Fruit fly (Drosophila melanogaster) whole organism, embryonic: ENCODE results near the gene Takl2.

ENCODE experiments used
- BEAF-32 ChIP-seq: fragments of 200-800 bp; sonication (Bioruptor generic); optimal IDR thresholded peaks from 3 replicates; lab custom pipeline; 2017; ENCODE audit warnings: missing biosample characterization, missing genetic modification characterization, mild to moderate bottlenecking, moderate library complexity, missing genetic modification reagents
- CG10431 ChIP-seq: fragments of 200-800 bp; sonication (Bioruptor generic); optimal IDR thresholded peaks from 3 replicates; lab custom pipeline; 2018; ENCODE audit warnings: missing biosample characterization, mild to moderate bottlenecking, missing genetic modification characterization
- CG10959 ChIP-seq: fragments of 200-800 bp; sonication (Bioruptor generic); IDR thresholded peaks from 2 replicates; pipeline ENCODE4 v1.3.6; 2022; ENCODE audit warnings: missing biosample characterization, missing genetic modification characterization
- CG11456 ChIP-seq: fragments of 200-800 bp; sonication (Bioruptor generic); IDR thresholded peaks from 3 replicates; pipeline ENCODE4 v1.3.6; 2022; ENCODE audit warnings: missing biosample characterization, missing genetic modification characterization
- CG1233 ChIP-seq: fragments of 200-800 bp; sonication (Bioruptor generic); optimal IDR thresholded peaks from 4 replicates; lab custom pipeline; 2018; ENCODE audit warnings: missing biosample characterization, mild to moderate bottlenecking, missing genetic modification characterization
- CG12942 ChIP-seq: fragments of 200-800 bp; sonication (Bioruptor generic); optimal IDR thresholded peaks from 3 replicates; lab custom pipeline; 2016; ENCODE audit warnings: missing biosample characterization, missing genetic modification characterization
- CG13287 ChIP-seq: fragments of 200-800 bp; sonication (Bioruptor generic); IDR thresholded peaks from 2 replicates; pipeline ENCODE4 v1.3.6; 2022; ENCODE audit warnings: missing biosample characterization, missing genetic modification characterization; ENCODE audit not compliant: partially characterized antibody
- CG13894 ChIP-seq: fragments of 200-800 bp; sonication (Bioruptor generic); optimal IDR thresholded peaks from 3 replicates; lab custom pipeline; 2018; ENCODE audit warnings: missing biosample characterization, mild to moderate bottlenecking, missing genetic modification characterization, moderate library complexity
- CG14667 ChIP-seq: fragments of 200-800 bp; sonication (Bioruptor generic); IDR thresholded peaks from 2 replicates; pipeline ENCODE4 v1.3.6; 2022; ENCODE audit warnings: missing biosample characterization, missing genetic modification characterization
- CG15269 ChIP-seq: fragments of 200-800 bp; sonication (Bioruptor generic); optimal IDR thresholded peaks from 2 replicates; lab custom pipeline; 2018; ENCODE audit warnings: missing biosample characterization, mild to moderate bottlenecking, missing genetic modification characterization, moderate library complexity
- CG15479 ChIP-seq: fragments of 200-800 bp; sonication (Bioruptor generic); optimal IDR thresholded peaks from 3 replicates; lab custom pipeline; 2019; ENCODE audit warnings: missing biosample characterization, mild to moderate bottlenecking, missing genetic modification characterization, moderate library complexity
- CG15514 ChIP-seq: fragments of 200-800 bp; sonication (Bioruptor generic); optimal IDR thresholded peaks from 3 replicates; lab custom pipeline; 2017; ENCODE audit warnings: missing biosample characterization, missing genetic modification characterization, mild to moderate bottlenecking, moderate library complexity, missing genetic modification reagents
- CG1603 ChIP-seq: fragments of 200-800 bp; sonication (Bioruptor generic); optimal IDR thresholded peaks from 2 replicates; lab custom pipeline; 2019; ENCODE audit warnings: missing biosample characterization, mild to moderate bottlenecking, missing genetic modification characterization, moderate library complexity
- CG16815 ChIP-seq: fragments of 200-800 bp; sonication (Bioruptor generic); optimal IDR thresholded peaks from 3 replicates; lab custom pipeline; 2017; ENCODE audit warnings: missing biosample characterization, mild to moderate bottlenecking, missing genetic modification characterization
- CG17829 ChIP-seq: fragments of 200-800 bp; optimal IDR thresholded peaks from 2 replicates; lab custom pipeline; 2019; ENCODE audit warnings: missing biosample characterization, mild to moderate bottlenecking, missing genetic modification characterization, moderate library complexity
- CG18599 ChIP-seq: fragments of 200-800 bp; sonication (Bioruptor generic); optimal IDR thresholded peaks from 3 replicates; lab custom pipeline; 2017; ENCODE audit warnings: missing biosample characterization, missing genetic modification characterization, mild to moderate bottlenecking, moderate library complexity, missing genetic modification reagents
- CG18619 ChIP-seq: fragments of 200-800 bp; sonication (Bioruptor generic); optimal IDR thresholded peaks from 3 replicates; lab custom pipeline; 2017; ENCODE audit warnings: missing biosample characterization, mild to moderate bottlenecking, missing genetic modification characterization
- CG2129 ChIP-seq: fragments of 200-800 bp; sonication (Bioruptor generic); IDR thresholded peaks from 2 replicates; pipeline ENCODE4 v1.3.6; 2022; ENCODE audit warnings: missing biosample characterization, missing genetic modification characterization; ENCODE audit not compliant: partially characterized antibody
- CG2202 ChIP-seq: fragments of 200-800 bp; sonication (Bioruptor generic); optimal IDR thresholded peaks from 2 replicates; lab custom pipeline; 2018; ENCODE audit warnings: missing biosample characterization, mild to moderate bottlenecking, missing genetic modification characterization
- CG31441 ChIP-seq: fragments of 200-800 bp; sonication (Bioruptor generic); IDR thresholded peaks from 2 replicates; pipeline ENCODE4 v1.3.6; 2022; ENCODE audit warnings: missing biosample characterization, missing genetic modification characterization
- CG34376 ChIP-seq: fragments of 200-800 bp; sonication (Bioruptor generic); optimal IDR thresholded peaks from 2 replicates; lab custom pipeline; 2018; ENCODE audit warnings: missing biosample characterization, mild to moderate bottlenecking, missing genetic modification characterization
- CG4404 ChIP-seq: fragments of 200-800 bp; sonication (Bioruptor generic); IDR thresholded peaks from 2 replicates; pipeline ENCODE4 v1.3.6; 2022; ENCODE audit warnings: missing biosample characterization, missing genetic modification characterization
- CG4424 ChIP-seq: fragments of 200-800 bp; sonication (Bioruptor generic); optimal IDR thresholded peaks from 3 replicates; lab custom pipeline; 2016; ENCODE audit warnings: missing biosample characterization, missing genetic modification characterization
- CG9727 ChIP-seq: fragments of 200-800 bp; sonication (Bioruptor generic); optimal IDR thresholded peaks from 3 replicates; lab custom pipeline; 2017; ENCODE audit warnings: missing biosample characterization, mild to moderate bottlenecking, missing genetic modification characterization
- D19B ChIP-seq: fragments of 200-800 bp; sonication (Bioruptor generic); optimal IDR thresholded peaks from 2 replicates; lab custom pipeline; 2017; ENCODE audit warnings: missing biosample characterization, mild to moderate bottlenecking, missing genetic modification characterization
- HmgD ChIP-seq: fragments of 200-800 bp; sonication (Bioruptor generic); optimal IDR thresholded peaks from 3 replicates; lab custom pipeline; 2016; ENCODE audit warnings: missing biosample characterization, missing genetic modification characterization
- Hr51 ChIP-seq, 2 experiments: fragments of 200-800 bp; sonication (Bioruptor generic); optimal IDR thresholded peaks; 2 replicates in 1 of 2; 3 replicates in 1 of 2; lab custom pipeline; 2016 to 2018; ENCODE audit warnings: missing biosample characterization in 2 of 2, missing genetic modification characterization in 2 of 2, mild to moderate bottlenecking in 1 of 2, moderate library complexity in 1 of 2
- MBD-R2 ChIP-seq: fragments of 200-800 bp; sonication (Bioruptor generic); IDR thresholded peaks from 2 replicates; pipeline ENCODE4 v1.3.6; 2022; ENCODE audit warnings: missing biosample characterization, missing genetic modification characterization
- MESR4 ChIP-seq: fragments of 200-800 bp; sonication (Bioruptor generic); optimal IDR thresholded peaks from 2 replicates; lab custom pipeline; 2018; ENCODE audit warnings: missing biosample characterization, mild to moderate bottlenecking, missing genetic modification characterization, moderate library complexity
- Med ChIP-seq: fragments of 200-800 bp; sonication (Bioruptor generic); peaks from one replicate; lab custom pipeline; 2016; ENCODE audit warnings: missing biosample characterization, missing genetic modification characterization, mild to moderate bottlenecking, inconsistent platforms, moderate library complexity
- Nf-YA ChIP-seq: fragments of 200-800 bp; sonication (Bioruptor generic); IDR thresholded peaks from 2 replicates; pipeline ENCODE4 v1.3.6; 2022; ENCODE audit warnings: missing biosample characterization, missing genetic modification characterization
- Ravus ChIP-seq: fragments of 200-800 bp; sonication (Bioruptor generic); IDR thresholded peaks from 2 replicates; pipeline ENCODE4 v1.3.6; 2022; ENCODE audit warnings: missing biosample characterization, missing genetic modification characterization
- Ssrp ChIP-seq: fragments of 200-800 bp; sonication (Bioruptor generic); optimal IDR thresholded peaks from 2 replicates; lab custom pipeline; 2018; ENCODE audit warnings: missing biosample characterization, mild to moderate bottlenecking, missing genetic modification characterization, moderate library complexity
- TFAM ChIP-seq: fragments of 200-800 bp; sonication (Bioruptor generic); optimal IDR thresholded peaks from 2 replicates; lab custom pipeline; 2017; ENCODE audit warnings: missing biosample characterization, missing genetic modification characterization, inconsistent platforms
- ab ChIP-seq: fragments of 200-800 bp; sonication (Bioruptor generic); optimal IDR thresholded peaks from 2 replicates; lab custom pipeline; 2016; ENCODE audit warnings: missing biosample characterization, missing genetic modification characterization
- al ChIP-seq: fragments of 200-800 bp; sonication (Bioruptor generic); IDR thresholded peaks from 2 replicates; pipeline ENCODE4 v1.3.6; 2022; ENCODE audit warnings: missing biosample characterization, missing genetic modification characterization
- ap ChIP-seq: fragments of 200-800 bp; sonication (Bioruptor generic); IDR thresholded peaks from 2 replicates; pipeline ENCODE4 v1.3.6; 2022; ENCODE audit warnings: missing biosample characterization, missing genetic modification characterization
- dati ChIP-seq: fragments of 200-800 bp; sonication (Bioruptor generic); IDR thresholded peaks from 2 replicates; pipeline ENCODE4 v1.3.6; 2022; ENCODE audit warnings: missing biosample characterization, missing genetic modification characterization
- ems ChIP-seq: fragments of 200-800 bp; sonication (Bioruptor generic); optimal IDR thresholded peaks from 3 replicates; lab custom pipeline; 2016; ENCODE audit warnings: missing biosample characterization, missing genetic modification characterization
- hkb ChIP-seq, 2 experiments: fragments of 200-800 bp in 1 of 2; fragments of >200 bp in 1 of 2; sonication (Bioruptor generic) in 1 of 2; IDR thresholded peaks in 1 of 2; optimal IDR thresholded peaks in 1 of 2; 2 replicates each; pipeline versions ENCODE4 v1.3.6 to Lab custom; 2017 to 2022; ENCODE audit warnings: missing biosample characterization in 1 of 2, missing genetic modification characterization in 1 of 2
- lbe ChIP-seq: fragments of 200-800 bp; sonication (Bioruptor generic); optimal IDR thresholded peaks from 2 replicates; lab custom pipeline; 2016; ENCODE audit warnings: missing biosample characterization, mild to moderate bottlenecking, missing genetic modification characterization
- mirr ChIP-seq: fragments of 200-800 bp; sonication (Bioruptor generic); optimal IDR thresholded peaks from 3 replicates; lab custom pipeline; 2018; ENCODE audit warnings: missing biosample characterization, mild to moderate bottlenecking, missing genetic modification characterization
- mld ChIP-seq: fragments of 200-800 bp; sonication (Bioruptor generic); IDR thresholded peaks from 3 replicates; pipeline ENCODE4 v1.3.6; 2022; ENCODE audit warnings: missing biosample characterization, missing genetic modification characterization; ENCODE audit not compliant: partially characterized antibody
- repo ChIP-seq: fragments of 200-800 bp; sonication (Bioruptor generic); optimal IDR thresholded peaks from 2 replicates; lab custom pipeline; 2016; ENCODE audit warnings: missing biosample characterization, missing genetic modification characterization
- rib ChIP-seq: fragments of 200-800 bp; sonication (Bioruptor generic); IDR thresholded peaks from 2 replicates; pipeline ENCODE4 v1.3.6; 2022; ENCODE audit warnings: missing biosample characterization, missing genetic modification characterization
- salm ChIP-seq: fragments of 200-800 bp; sonication (Bioruptor generic); optimal IDR thresholded peaks from 2 replicates; lab custom pipeline; 2018; ENCODE audit warnings: missing biosample characterization, mild to moderate bottlenecking, missing genetic modification characterization
- sisA ChIP-seq: fragments of 200-800 bp; sonication (Bioruptor generic); IDR thresholded peaks from 2 replicates; pipeline ENCODE4 v1.3.6; 2022; ENCODE audit warnings: missing biosample characterization, missing genetic modification characterization
- slp2 ChIP-seq: fragments of 200-800 bp; sonication (Bioruptor generic); optimal IDR thresholded peaks from 2 replicates; lab custom pipeline; 2016; ENCODE audit warnings: missing biosample characterization, missing genetic modification characterization
- sug ChIP-seq: fragments of 200-800 bp; optimal IDR thresholded peaks from 2 replicates; lab custom pipeline; 2019; ENCODE audit warnings: missing biosample characterization, mild to moderate bottlenecking, missing genetic modification characterization, moderate library complexity
- tio ChIP-seq: fragments of 200-800 bp; sonication (Bioruptor generic); optimal IDR thresholded peaks from 2 replicates; lab custom pipeline; 2017; ENCODE audit warnings: missing biosample characterization, missing genetic modification characterization, inconsistent platforms
- z ChIP-seq: fragments of 200-800 bp; sonication (Bioruptor generic); IDR thresholded peaks from 3 replicates; pipeline ENCODE4 v1.3.6; 2022; ENCODE audit warnings: missing biosample characterization, missing genetic modification characterization

The Takl2 gene

DNA sequence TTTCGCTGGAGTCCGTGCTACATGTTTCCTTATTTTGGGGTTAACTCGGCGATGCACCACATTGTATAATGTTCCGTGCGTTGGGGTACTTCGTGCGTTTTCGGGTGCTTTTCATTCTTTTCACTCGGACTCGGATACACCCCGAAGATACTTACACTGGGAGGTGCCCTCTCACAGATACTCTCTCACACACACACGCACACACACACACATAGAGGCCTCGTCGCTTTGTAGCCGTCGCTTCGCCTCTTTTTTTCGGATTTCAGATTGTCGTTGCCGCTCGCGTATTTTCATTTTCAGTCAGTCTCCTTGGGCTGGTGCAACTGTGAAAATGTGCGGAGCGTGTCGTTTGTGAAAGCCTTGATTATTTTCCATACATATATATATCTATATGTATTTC is 47.8 kb upstream of the Takl2 start (continued):
- no peak for TF ChIP-seq hkb (optimal IDR thresholded peaks at IDR 0.05; lab: Kevin White, UChicago)
- TF ChIP-seq hkb (GFP tag; IDR thresholded peaks at IDR 0.05; lab: Robert Waterston, UW) = peak; percentile 47; the same call in 1 of the 2 replicates
- no peak for TF ChIP-seq CG15479 (GFP tag; lab: Kevin White, UChicago)
- TF ChIP-seq sug (tag; lab: Kevin White, UChicago) = peak; percentile 5
- no peak for TF ChIP-seq MBD-R2
- no peak for TF ChIP-seq CG13894 (tag; lab: Kevin White, UChicago)
- TF ChIP-seq CG9727 = no peak
- TF ChIP-seq ems (GFP tag; lab: Kevin White, UChicago) = no peak
- TF ChIP-seq Nf-YA = no peak
- TF ChIP-seq CG18599 (GFP tag; lab: Kevin White, UChicago) = no peak
- TF ChIP-seq D19B (GFP tag; lab: Kevin White, UChicago) = no peak
- no peak for TF ChIP-seq mirr (GFP tag; lab: Kevin White, UChicago)
- no peak for TF ChIP-seq CG2129 (GFP tag; lab: Robert Waterston, UW)
- TF ChIP-seq Ssrp (tag; lab: Kevin White, UChicago) = no peak
- no peak for TF ChIP-seq Ravus (GFP tag; lab: Robert Waterston, UW)
- TF ChIP-seq CG16815 = no peak
- no peak for TF ChIP-seq CG11456 (GFP tag; lab: Robert Waterston, UW)
- TF ChIP-seq CG18619 (GFP tag; lab: Kevin White, UChicago) = no peak
- no peak for TF ChIP-seq CG12942 (GFP tag; lab: Kevin White, UChicago)
- no peak for TF ChIP-seq Hr51 (GFP tag; optimal IDR thresholded peaks at IDR 0.05; lab: Kevin White, UChicago)
- TF ChIP-seq CG17829 (tag; lab: Kevin White, UChicago) = peak; percentile 7
- TF ChIP-seq ap (GFP tag; lab: Robert Waterston, UW) = no peak
- TF ChIP-seq salm = no peak
- no peak for TF ChIP-seq TFAM (GFP tag; lab: Kevin White, UChicago)
- TF ChIP-seq CG14667 (GFP tag; lab: Robert Waterston, UW) = no peak
- no peak for TF ChIP-seq CG1233 (GFP tag; lab: Kevin White, UChicago)
- no peak for TF ChIP-seq BEAF-32 (GFP tag; lab: Kevin White, UChicago)
- no peak for TF ChIP-seq CG2202
- no peak for TF ChIP-seq CG34376 (GFP tag; lab: Kevin White, UChicago)
- TF ChIP-seq CG4424 (GFP tag; lab: Kevin White, UChicago) = no peak
- no peak for TF ChIP-seq HmgD (GFP tag; lab: Kevin White, UChicago)
- TF ChIP-seq mld = no peak
- no peak for TF ChIP-seq CG10431 (GFP tag; lab: Kevin White, UChicago)
- no peak for TF ChIP-seq CG15269 (tag; lab: Kevin White, UChicago)
- TF ChIP-seq CG13287 (GFP tag; lab: Robert Waterston, UW) = peak; percentile 9; the same call in 1 of the 2 replicates
- TF ChIP-seq Med (GFP tag; lab: Kevin White, UChicago) = no peak
- no peak for TF ChIP-seq rib
- TF ChIP-seq z (GFP tag; lab: Robert Waterston, UW) = peak; percentile 46; the same call in 1 of the 3 replicates
- TF ChIP-seq CG10959 (GFP tag; lab: Robert Waterston, UW) = no peak
- TF ChIP-seq slp2 (GFP tag; lab: Kevin White, UChicago) = no peak
- TF ChIP-seq MESR4 (GFP tag; lab: Kevin White, UChicago) = no peak
- TF ChIP-seq ab (GFP tag; lab: Kevin White, UChicago) = no peak
- no peak for TF ChIP-seq CG1603 (tag; lab: Kevin White, UChicago)
- TF ChIP-seq al = no peak
- no peak for TF ChIP-seq tio
- no peak for TF ChIP-seq dati
- no peak for TF ChIP-seq CG4404 (GFP tag; lab: Robert Waterston, UW)
- TF ChIP-seq repo (GFP tag; lab: Kevin White, UChicago) = no peak
- TF ChIP-seq lbe = peak; percentile 62
- 0 out of 2 replicates have a peak, but pooled peaks have one; percentile 17 for TF ChIP-seq CG31441 (GFP tag; lab: Robert Waterston, UW)
- no peak for TF ChIP-seq sisA (GFP tag; lab: Robert Waterston, UW)
- no peak for TF ChIP-seq CG15514
